Worm (Caenorhabditis elegans): Measurements from ENCODE around the gene F41H8.2.

Gene F41H8.2

ce11 chrV:875945-876344, 49.7 kb downstream of the F41H8.2 start, which contains the start of gene T02B11.9:
Gene T02B11.9, plus strand, starts transcription at chrV:876245.
- TF ChIP-seq nhr-21 (tag; optimal IDR thresholded peaks at IDR 0.05) (no peak), nhr-23 (tag; optimal IDR thresholded peaks at IDR 0.05) (no peak), skn-1 (tag; optimal IDR thresholded peaks at IDR 0.05) (no peak), alr-1 (tag; optimal IDR thresholded peaks at IDR 0.05) (no peak), ztf-4 (tag; optimal IDR thresholded peaks at IDR 0.05) (no peak), nhr-11 (tag; optimal IDR thresholded peaks at IDR 0.05) (no peak), elt-3 (tag; optimal IDR thresholded peaks at IDR 0.05) (no peak), unc-55 (GFP tag; optimal IDR thresholded peaks at IDR 0.05) (no peak)

Data from whole organism, L2 larva.